Worm (Caenorhabditis elegans) whole organism, L4 larva: ENCODE measurements around the gene npr-31.
A peak's percentile ranks its signal among the peaks of the same experiment; 100 is the strongest.

ENCODE experiments used
- D1046.2 ChIP-seq: fragments of 200-800 bp; sonication (Bioruptor generic); IDR thresholded peaks from 2 replicates; pipeline ENCODE4 v1.3.6; 2022; ENCODE audit warnings: missing genetic modification characterization, missing compliant biosample characterization
- F10B5.3 ChIP-seq: sonication (generic microtip); optimal IDR thresholded peaks from 2 replicates; lab custom pipeline; 2016; ENCODE audit warnings: mild to moderate bottlenecking, missing genetic modification characterization, missing compliant biosample characterization
- T26A8.4 ChIP-seq: fragments of 200-800 bp; sonication (Bioruptor generic); IDR thresholded peaks from 2 replicates; pipeline ENCODE4 v1.3.6; 2022; ENCODE audit warnings: missing genetic modification characterization, missing compliant biosample characterization
- Y105C5A.15 ChIP-seq: fragments of 200-800 bp; sonication (Bioruptor generic); IDR thresholded peaks from 2 replicates; pipeline ENCODE4 v1.3.6; 2022; ENCODE audit warnings: missing genetic modification characterization, missing compliant biosample characterization
- Y48G9A.11 ChIP-seq: fragments of 200-800 bp; sonication (Bioruptor generic); IDR thresholded peaks from 2 replicates; pipeline ENCODE4 v1.3.6; 2022; ENCODE audit warnings: missing genetic modification reagents, missing genetic modification characterization, missing compliant biosample characterization
- Y75B8A.6 ChIP-seq: fragments of 200-800 bp; sonication (Bioruptor generic); IDR thresholded peaks from 2 replicates; pipeline ENCODE4 v1.3.6; 2022; ENCODE audit warnings: missing genetic modification reagents, missing genetic modification characterization, missing compliant biosample characterization
- aha-1 ChIP-seq: fragments of 150-350 bp; peaks from one replicate; lab custom pipeline; 2014; ENCODE audit warnings: missing biosample characterization, missing genetic modification characterization
- ama-1 ChIP-seq: fragments of 150-350 bp; optimal IDR thresholded peaks from 2 replicates; lab custom pipeline; 2014; ENCODE audit warnings: inconsistent platforms, mixed read lengths
- ceh-20 ChIP-seq: fragments of 200-800 bp; sonication (Bioruptor generic); IDR thresholded peaks from 2 replicates; pipeline ENCODE4 v1.3.6; 2022; ENCODE audit warnings: missing genetic modification reagents, missing genetic modification characterization, missing compliant biosample characterization
- ceh-44 ChIP-seq: fragments of 200-800 bp; sonication (Bioruptor generic); IDR thresholded peaks from 2 replicates; pipeline ENCODE4 v1.3.6; 2022; ENCODE audit warnings: missing genetic modification reagents, missing genetic modification characterization, missing compliant biosample characterization
- ctbp-1 ChIP-seq: fragments of 200-800 bp; sonication (Bioruptor generic); IDR thresholded peaks from 2 replicates; pipeline ENCODE4 v1.3.6; 2022; ENCODE audit warnings: missing genetic modification reagents, missing genetic modification characterization, missing compliant biosample characterization
- daf-8 ChIP-seq: fragments of 200-800 bp; sonication (Bioruptor generic); IDR thresholded peaks from 2 replicates; pipeline ENCODE4 v1.3.6; 2022; ENCODE audit warnings: missing genetic modification characterization, missing compliant biosample characterization
- dpl-1 ChIP-seq: fragments of 150-350 bp; optimal IDR thresholded peaks from 2 replicates; lab custom pipeline; 2014; ENCODE audit warnings: missing biosample characterization, missing genetic modification reagents, missing genetic modification characterization
- duxl-1 ChIP-seq: sonication (generic microtip); optimal IDR thresholded peaks from 2 replicates; lab custom pipeline; 2016; ENCODE audit warnings: mild to moderate bottlenecking, missing genetic modification characterization, moderate library complexity, missing compliant biosample characterization; ENCODE audit not compliant: poor library complexity
- dve-1 ChIP-seq: sonication (generic microtip); optimal IDR thresholded peaks from 2 replicates; lab custom pipeline; 2017; ENCODE audit warnings: antibody characterized with exemption, mild to moderate bottlenecking, missing genetic modification characterization, missing compliant biosample characterization; ENCODE audit not compliant: insufficient read depth
- fkh-10 ChIP-seq: fragments of 150-350 bp; optimal IDR thresholded peaks from 2 replicates; lab custom pipeline; 2014; ENCODE audit warnings: missing biosample characterization, missing genetic modification reagents, missing genetic modification characterization
- hif-1 ChIP-seq, 2 experiments: sonication (generic microtip); optimal IDR thresholded peaks; 2 replicates each; lab custom pipeline; 2016 to 2017; ENCODE audit warnings: missing compliant biosample characterization in 2 of 2, missing genetic modification characterization in 2 of 2, missing genetic modification reagents in 2 of 2, missing genotype in 2 of 2, mild to moderate bottlenecking in 1 of 2
- hmg-1.1 ChIP-seq: fragments of 200-800 bp; sonication (Bioruptor generic); IDR thresholded peaks from 2 replicates; pipeline ENCODE4 v1.3.6; 2022; ENCODE audit warnings: missing genetic modification reagents, missing genetic modification characterization, missing compliant biosample characterization
- jun-1 ChIP-seq: fragments of 150-350 bp; optimal IDR thresholded peaks from 2 replicates; lab custom pipeline; 2014; ENCODE audit warnings: missing biosample characterization, missing genetic modification reagents, missing genetic modification characterization
- lin-1 ChIP-seq: fragments of 200-800 bp; sonication (Bioruptor generic); IDR thresholded peaks from 2 replicates; pipeline ENCODE4 v1.3.6; 2022; ENCODE audit warnings: missing genetic modification reagents, missing genetic modification characterization, missing compliant biosample characterization
- lin-38 ChIP-seq: fragments of 200-800 bp; sonication (Bioruptor generic); IDR thresholded peaks from 2 replicates; pipeline ENCODE4 v1.3.6; 2022; ENCODE audit warnings: missing genetic modification reagents, missing genetic modification characterization, missing compliant biosample characterization
- lir-3 ChIP-seq: sonication (generic microtip); optimal IDR thresholded peaks from 2 replicates; lab custom pipeline; 2016; ENCODE audit warnings: mild to moderate bottlenecking, missing genetic modification characterization, missing compliant biosample characterization
- madf-5 ChIP-seq, 2 experiments: fragments of 200-800 bp; sonication (Bioruptor generic); IDR thresholded peaks; 2 replicates each; pipeline ENCODE4 v1.3.6; 2022; ENCODE audit warnings: missing compliant biosample characterization in 2 of 2, missing genetic modification characterization in 2 of 2
- madf-9 ChIP-seq: fragments of 200-800 bp; sonication (Bioruptor generic); conservative IDR thresholded peaks from 2 replicates; pipeline ENCODE4 v1.3.6; 2022; ENCODE audit warnings: missing genetic modification reagents, missing genetic modification characterization, missing compliant biosample characterization
- mdt-29 ChIP-seq: fragments of 200-800 bp; sonication (Bioruptor generic); IDR thresholded peaks from 2 replicates; pipeline ENCODE4 v1.3.6; 2022; ENCODE audit warnings: missing genetic modification reagents, missing genetic modification characterization, missing compliant biosample characterization
- mep-1 ChIP-seq: fragments of 150-350 bp; sonication (generic microtip); optimal IDR thresholded peaks from 3 replicates; lab custom pipeline; 2014; ENCODE audit warnings: missing biosample characterization, missing genetic modification characterization
- mxl-3 ChIP-seq: fragments of 200-800 bp; sonication (Bioruptor generic); optimal IDR thresholded peaks from 2 replicates; lab custom pipeline; 2018; ENCODE audit warnings: mild to moderate bottlenecking, missing genetic modification characterization, missing compliant biosample characterization
- nhr-10 ChIP-seq: fragments of 150-350 bp; optimal IDR thresholded peaks from 2 replicates; lab custom pipeline; 2014; ENCODE audit warnings: missing biosample characterization, missing genetic modification characterization
- nhr-102 ChIP-seq: sonication (generic microtip); optimal IDR thresholded peaks from 2 replicates; lab custom pipeline; 2016; ENCODE audit warnings: mild to moderate bottlenecking, missing genetic modification characterization, moderate library complexity, missing compliant biosample characterization
- nhr-111 ChIP-seq: fragments of 200-800 bp; sonication (Bioruptor generic); optimal IDR thresholded peaks from 2 replicates; lab custom pipeline; 2018; ENCODE audit warnings: mild to moderate bottlenecking, missing genetic modification characterization, missing compliant biosample characterization
- nhr-25 ChIP-seq: sonication (generic microtip); optimal IDR thresholded peaks from 2 replicates; lab custom pipeline; 2017; ENCODE audit warnings: missing genetic modification characterization, mild to moderate bottlenecking, missing compliant biosample characterization, antibody characterized with exemption, moderate library complexity, borderline replicate concordance; ENCODE audit not compliant: insufficient read depth
- nhr-28 ChIP-seq: fragments of 150-350 bp; optimal IDR thresholded peaks from 2 replicates; lab custom pipeline; 2014; ENCODE audit warnings: missing biosample characterization, missing genetic modification characterization
- nhr-42 ChIP-seq: fragments of 200-800 bp; sonication (Bioruptor generic); IDR thresholded peaks from 2 replicates; pipeline ENCODE4 v1.3.6; 2022; ENCODE audit warnings: missing genetic modification characterization, missing compliant biosample characterization
- nhr-48 ChIP-seq: sonication (generic microtip); optimal IDR thresholded peaks from 2 replicates; lab custom pipeline; 2016; ENCODE audit warnings: mild to moderate bottlenecking, missing genetic modification characterization, missing compliant biosample characterization
- nhr-6 ChIP-seq: fragments of 150-350 bp; optimal IDR thresholded peaks from 2 replicates; lab custom pipeline; 2014; ENCODE audit warnings: missing biosample characterization, missing genetic modification characterization
- php-3 ChIP-seq: fragments of 200-800 bp; sonication (Bioruptor generic); IDR thresholded peaks from 2 replicates; pipeline ENCODE4 v1.3.6; 2022; ENCODE audit warnings: missing genetic modification reagents, missing genetic modification characterization, missing compliant biosample characterization
- set-16 ChIP-seq: fragments of 200-800 bp; sonication (Bioruptor generic); IDR thresholded peaks from 2 replicates; pipeline ENCODE4 v1.3.6; 2022; ENCODE audit warnings: missing genetic modification reagents, missing genetic modification characterization, missing compliant biosample characterization
- skn-1 ChIP-seq: fragments of 150-350 bp; optimal IDR thresholded peaks from 2 replicates; lab custom pipeline; 2014; ENCODE audit warnings: missing biosample characterization, missing genetic modification characterization
- tra-1 ChIP-seq: fragments of 200-800 bp; sonication (Bioruptor generic); IDR thresholded peaks from 2 replicates; pipeline ENCODE4 v1.3.6; 2022; ENCODE audit warnings: missing genetic modification reagents, missing genetic modification characterization, missing compliant biosample characterization
- unc-62 ChIP-seq, 3 experiments: fragments of 150-350 bp in 1 of 3; sonication (generic microtip); optimal IDR thresholded peaks in 2 of 3; peaks in 1 of 3; 1 replicate in 1 of 3; 2 replicates in 2 of 3; lab custom pipeline; 2014 to 2017; ENCODE audit warnings: missing biosample characterization in 3 of 3, missing genetic modification characterization in 3 of 3, missing genetic modification reagents in 3 of 3, missing genotype in 1 of 3
- zfp-2 ChIP-seq: sonication (generic microtip); optimal IDR thresholded peaks from 2 replicates; lab custom pipeline; 2016; ENCODE audit warnings: mild to moderate bottlenecking, missing genetic modification characterization, missing compliant biosample characterization
- zfp-3 ChIP-seq: fragments of 200-800 bp; sonication (Bioruptor generic); conservative IDR thresholded peaks from 2 replicates; pipeline ENCODE4 v1.3.6; 2022; ENCODE audit warnings: missing genetic modification reagents, missing genetic modification characterization, missing compliant biosample characterization
- zip-2 ChIP-seq: fragments of 150-350 bp; optimal IDR thresholded peaks from 2 replicates; lab custom pipeline; 2014; ENCODE audit warnings: missing biosample characterization, missing genetic modification characterization
- ztf-11 ChIP-seq: fragments of 150-350 bp; optimal IDR thresholded peaks from 2 replicates; lab custom pipeline; 2014; ENCODE audit warnings: missing biosample characterization, missing genetic modification characterization

Gene npr-31

ce11 chrII:7151969-7152631, 7.7 kb downstream of the npr-31 start, which contains the start of gene fust-1 (continued):
- TF ChIP-seq madf-9 (GFP tag; lab: Robert Waterston, UW) (peak; percentile 70; the same call in 1 of the 2 replicates), F10B5.3 (peak; percentile 89), daf-8 (GFP tag; lab: Robert Waterston, UW) (no peak), aha-1 (tag; lab: Kevin White, UChicago) (peak; percentile 98), ctbp-1 (GFP tag; lab: Robert Waterston, UW) (peak; percentile 94), zfp-3 (peak; percentile 85), fkh-10 (GFP tag; lab: Kevin White, UChicago) (peak; percentile 82)

DNA sequence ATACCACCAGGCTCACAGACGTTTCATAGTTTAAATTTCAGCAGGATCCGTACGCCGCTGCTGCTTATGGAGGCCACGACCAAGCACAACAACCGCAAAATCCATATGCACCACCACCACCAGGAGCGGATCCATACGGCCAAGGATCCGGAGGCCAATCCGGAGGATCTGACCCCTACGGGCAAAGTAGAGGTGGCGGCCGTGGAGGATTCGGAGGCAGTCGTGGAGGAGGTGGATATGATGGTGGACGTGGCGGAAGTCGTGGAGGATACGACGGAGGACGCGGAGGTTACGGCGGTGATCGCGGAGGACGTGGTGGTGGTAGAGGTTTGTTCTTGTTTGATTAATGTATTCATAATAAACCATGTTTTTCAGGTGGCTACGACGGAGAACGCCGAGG, 8.7 kb downstream of the npr-31 start:
- TF ChIP-seq set-16 (GFP tag; lab: Robert Waterston, UW): peak; percentile 89
- TF ChIP-seq, all 104 proteins: peak for 1; not testable (repeated sequence) for 103

DNA sequence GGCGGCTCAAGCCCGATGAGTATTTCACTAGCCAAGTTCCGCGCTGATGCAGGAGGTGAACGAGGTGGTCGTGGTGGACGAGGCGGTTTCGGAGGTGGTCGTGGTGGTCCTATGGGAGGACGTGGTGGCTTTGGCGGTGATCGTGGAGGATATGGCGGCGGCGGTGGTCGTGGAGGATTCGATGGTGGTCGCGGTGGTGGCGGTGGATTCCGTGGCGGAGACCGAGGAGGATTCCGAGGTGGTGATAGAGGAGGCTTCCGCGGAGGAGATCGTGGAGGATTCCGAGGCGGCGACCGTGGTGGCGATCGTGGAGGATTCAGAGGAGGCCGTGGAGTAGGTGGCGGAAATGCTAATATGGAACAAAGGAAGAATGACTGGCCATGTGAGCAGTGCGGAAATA, 10.3 kb downstream of the npr-31 start:
- peak; percentile 96 for TF ChIP-seq set-16 (GFP tag; lab: Robert Waterston, UW)
- TF ChIP-seq zip-2 (tag; lab: Kevin White, UChicago): no peak

DNA sequence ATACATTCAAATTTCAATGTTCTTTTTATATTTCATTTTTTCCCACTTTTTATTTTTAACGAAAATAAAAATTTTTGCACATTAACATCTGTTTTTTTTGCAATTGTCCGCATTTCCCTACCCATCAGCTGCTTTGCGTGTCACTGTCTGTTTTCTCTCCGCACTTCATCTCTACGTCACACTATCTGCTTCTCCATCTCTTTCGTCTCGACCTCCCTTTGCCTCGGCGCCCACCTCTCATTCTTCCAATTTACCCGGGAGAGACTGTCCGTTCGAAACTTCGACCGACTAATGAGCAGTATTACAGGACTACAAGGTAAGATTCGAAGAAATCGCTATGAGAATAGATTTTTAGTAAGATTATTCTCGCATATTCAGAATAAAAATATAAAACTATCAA, 11.0 kb downstream of the npr-31 start, which contains the start of gene C27H5.2:
TSS of gene C27H5.2 (plus strand) at position 190 of the 400 bp plus-strand sequence.
- TF ChIP-seq dve-1 (tag; lab: Kevin White, UChicago): peak; percentile 8
- TF ChIP-seq ztf-11 (tag; lab: Kevin White, UChicago): no peak
- TF ChIP-seq madf-5 (GFP tag; IDR thresholded peaks at IDR 0.05; lab: Robert Waterston, UW): no peak
- TF ChIP-seq Y75B8A.6 (GFP tag; lab: Robert Waterston, UW): no peak
- TF ChIP-seq mdt-29: no peak
- TF ChIP-seq unc-62 (GFP tag; optimal IDR thresholded peaks at IDR 0.05 in 1 of 2; lab: Kevin White, UChicago): no peak
- no peak for TF ChIP-seq unc-62 (tag; optimal IDR thresholded peaks at IDR 0.05; lab: Kevin White, UChicago)
- TF ChIP-seq mxl-3 (GFP tag; lab: Kevin White, UChicago): no peak
- no peak for TF ChIP-seq lir-3 (tag; lab: Kevin White, UChicago)
- peak; percentile 26 for TF ChIP-seq nhr-28
- TF ChIP-seq zfp-2 (tag; lab: Kevin White, UChicago): no peak
- no peak for TF ChIP-seq nhr-10 (tag; lab: Kevin White, UChicago)
- no peak for TF ChIP-seq tra-1 (GFP tag; lab: Robert Waterston, UW)
- no peak for TF ChIP-seq nhr-48 (tag; lab: Kevin White, UChicago)
- TF ChIP-seq Y105C5A.15 (GFP tag; lab: Robert Waterston, UW): no peak
- no peak for TF ChIP-seq zip-2 (tag; lab: Kevin White, UChicago)
- peak; percentile 84 for TF ChIP-seq ama-1 (lab: Kevin White, UChicago)
- no peak for TF ChIP-seq lin-1
- TF ChIP-seq nhr-42 (GFP tag; lab: Robert Waterston, UW): no peak
- TF ChIP-seq dpl-1: no peak
- TF ChIP-seq mep-1 (tag; lab: Kevin White, UChicago): peak; percentile 29
- no peak for TF ChIP-seq aha-1 (tag; lab: Kevin White, UChicago)
- TF ChIP-seq hmg-1.1 (GFP tag; lab: Robert Waterston, UW): 0 out of 2 replicates have a peak, but pooled peaks have one; percentile 18
- no peak for TF ChIP-seq ceh-44 (GFP tag; lab: Robert Waterston, UW)
- no peak for TF ChIP-seq duxl-1 (tag; lab: Kevin White, UChicago)
- TF ChIP-seq jun-1 (tag; lab: Kevin White, UChicago): no peak
- TF ChIP-seq skn-1: no peak
- no peak for TF ChIP-seq D1046.2 (GFP tag; lab: Robert Waterston, UW)
- TF ChIP-seq lin-38 (GFP tag; lab: Robert Waterston, UW): no peak
- TF ChIP-seq T26A8.4 (GFP tag; lab: Robert Waterston, UW): no peak
- TF ChIP-seq nhr-102: peak; percentile 20
- TF ChIP-seq nhr-6 (tag; lab: Kevin White, UChicago): no peak
- TF ChIP-seq nhr-25 (tag; lab: Kevin White, UChicago): no peak
- TF ChIP-seq Y48G9A.11: no peak
- no peak for TF ChIP-seq ceh-20 (GFP tag; lab: Robert Waterston, UW)
- TF ChIP-seq daf-8 (GFP tag; lab: Robert Waterston, UW): no peak
- TF ChIP-seq nhr-111 (GFP tag; lab: Kevin White, UChicago): no peak
- TF ChIP-seq php-3 (GFP tag; lab: Robert Waterston, UW): no peak
- TF ChIP-seq hif-1 (tag; optimal IDR thresholded peaks at IDR 0.05; lab: Kevin White, UChicago): no peak
